Fruit fly (Drosophila melanogaster) whole organism, embryonic: ENCODE data around the gene CG34183.

Source experiments
- Antp ChIP-seq: fragments of 200-800 bp; sonication (Bioruptor generic); optimal IDR thresholded peaks from 3 replicates; lab custom pipeline; 2016; ENCODE audit warnings: missing biosample characterization, missing genetic modification characterization
- Bgb ChIP-seq: fragments of 200-800 bp; sonication (Bioruptor generic); IDR thresholded peaks from 2 replicates; pipeline ENCODE4 v1.3.6; 2022; ENCODE audit warnings: missing biosample characterization, missing genetic modification characterization; ENCODE audit not compliant: partially characterized antibody
- CG10543 ChIP-seq: fragments of 200-800 bp; sonication (Bioruptor generic); optimal IDR thresholded peaks from 3 replicates; lab custom pipeline; 2017; ENCODE audit warnings: missing biosample characterization, mild to moderate bottlenecking, missing genetic modification characterization, moderate library complexity
- CG10959 ChIP-seq: fragments of 200-800 bp; sonication (Bioruptor generic); IDR thresholded peaks from 2 replicates; pipeline ENCODE4 v1.3.6; 2022; ENCODE audit warnings: missing biosample characterization, missing genetic modification characterization
- CG11247 ChIP-seq: fragments of 200-800 bp; sonication (Bioruptor generic); IDR thresholded peaks from 2 replicates; pipeline ENCODE4 v1.3.6; 2022; ENCODE audit warnings: missing biosample characterization, missing genetic modification characterization
- CG11696 ChIP-seq: fragments of 200-800 bp; sonication (Bioruptor generic); IDR thresholded peaks from 2 replicates; pipeline ENCODE4 v1.3.6; 2022; ENCODE audit warnings: missing biosample characterization, missing genetic modification characterization
- CG11723 ChIP-seq: fragments of 200-800 bp; sonication (Bioruptor generic); optimal IDR thresholded peaks from 2 replicates; lab custom pipeline; 2017; ENCODE audit warnings: missing biosample characterization, mild to moderate bottlenecking, missing genetic modification characterization
- CG1233 ChIP-seq: fragments of 200-800 bp; sonication (Bioruptor generic); optimal IDR thresholded peaks from 4 replicates; lab custom pipeline; 2018; ENCODE audit warnings: missing biosample characterization, mild to moderate bottlenecking, missing genetic modification characterization
- CG13123 ChIP-seq: fragments of 200-800 bp; sonication (Bioruptor generic); optimal IDR thresholded peaks from 2 replicates; lab custom pipeline; 2016; ENCODE audit warnings: missing biosample characterization, missing genetic modification characterization
- CG13296 ChIP-seq: fragments of 200-800 bp; sonication (Bioruptor generic); optimal IDR thresholded peaks from 3 replicates; lab custom pipeline; 2018; ENCODE audit warnings: missing biosample characterization, mild to moderate bottlenecking, missing genetic modification characterization
- CG14050 ChIP-seq: fragments of 200-800 bp; sonication (Bioruptor generic); IDR thresholded peaks from 3 replicates; pipeline ENCODE4 v1.3.6; 2022; ENCODE audit warnings: missing biosample characterization, missing genetic modification characterization
- CG15011 ChIP-seq: fragments of 200-800 bp; sonication (Bioruptor generic); optimal IDR thresholded peaks from 3 replicates; lab custom pipeline; 2018; ENCODE audit warnings: missing biosample characterization, mild to moderate bottlenecking, missing genetic modification characterization
- CG15073 ChIP-seq: fragments of 200-800 bp; sonication (Bioruptor generic); optimal IDR thresholded peaks from 2 replicates; lab custom pipeline; 2016; ENCODE audit warnings: missing biosample characterization, missing genetic modification characterization
- CG17568 ChIP-seq: fragments of 200-800 bp; sonication (Bioruptor generic); optimal IDR thresholded peaks from 2 replicates; lab custom pipeline; 2018; ENCODE audit warnings: missing biosample characterization, mild to moderate bottlenecking, missing genetic modification characterization, moderate library complexity
- CG1832 ChIP-seq: fragments of 200-800 bp; sonication (Bioruptor generic); optimal IDR thresholded peaks from 2 replicates; lab custom pipeline; 2017; ENCODE audit warnings: missing biosample characterization, mild to moderate bottlenecking, missing genetic modification characterization, inconsistent platforms
- CG2116 ChIP-seq: fragments of 200-800 bp; sonication (Bioruptor generic); optimal IDR thresholded peaks from 3 replicates; lab custom pipeline; 2018; ENCODE audit warnings: missing biosample characterization, mild to moderate bottlenecking, missing genetic modification characterization
- CG2678 ChIP-seq: fragments of 200-800 bp; sonication (Bioruptor generic); optimal IDR thresholded peaks from 3 replicates; lab custom pipeline; 2019; ENCODE audit warnings: missing biosample characterization, mild to moderate bottlenecking, missing genetic modification characterization, moderate library complexity
- CG3065 ChIP-seq: fragments of 200-800 bp; sonication (Bioruptor generic); optimal IDR thresholded peaks from 2 replicates; lab custom pipeline; 2016; ENCODE audit warnings: missing biosample characterization, missing genetic modification characterization
- CG4424 ChIP-seq: fragments of 200-800 bp; sonication (Bioruptor generic); optimal IDR thresholded peaks from 3 replicates; lab custom pipeline; 2016; ENCODE audit warnings: missing biosample characterization, missing genetic modification characterization
- CG4854 ChIP-seq: fragments of 200-800 bp; sonication (Bioruptor generic); optimal IDR thresholded peaks from 2 replicates; lab custom pipeline; 2016; ENCODE audit warnings: missing biosample characterization, missing genetic modification characterization, inconsistent platforms
- CG6689 ChIP-seq: fragments of 200-800 bp; sonication (Bioruptor generic); IDR thresholded peaks from 2 replicates; pipeline ENCODE4 v1.3.6; 2022; ENCODE audit warnings: missing biosample characterization, missing genetic modification characterization
- CG8359 ChIP-seq: fragments of 200-800 bp; sonication (Bioruptor generic); optimal IDR thresholded peaks from 2 replicates; lab custom pipeline; 2017; ENCODE audit warnings: missing biosample characterization, mild to moderate bottlenecking, missing genetic modification characterization, borderline replicate concordance
- CG8924 ChIP-seq: fragments of 200-800 bp; optimal IDR thresholded peaks from 3 replicates; lab custom pipeline; 2019; ENCODE audit warnings: missing biosample characterization, mild to moderate bottlenecking, missing genetic modification characterization, moderate library complexity
- CG9437 ChIP-seq: fragments of 200-800 bp; sonication (Bioruptor generic); optimal IDR thresholded peaks from 2 replicates; lab custom pipeline; 2018; ENCODE audit warnings: missing biosample characterization, mild to moderate bottlenecking, missing genetic modification characterization
- Chrac-16 ChIP-seq: fragments of 200-800 bp; sonication (Bioruptor generic); optimal IDR thresholded peaks from 3 replicates; lab custom pipeline; 2016; ENCODE audit warnings: missing biosample characterization, missing genetic modification characterization
- Dbx ChIP-seq: fragments of 200-800 bp; sonication (Bioruptor generic); IDR thresholded peaks from 3 replicates; pipeline ENCODE4 v1.3.6; 2022; ENCODE audit warnings: missing biosample characterization, missing genetic modification characterization
- Doc2 ChIP-seq: fragments of 200-800 bp; sonication (Bioruptor generic); IDR thresholded peaks from 2 replicates; pipeline ENCODE4 v1.3.6; 2022; ENCODE audit warnings: missing biosample characterization, missing genetic modification characterization
- Doc3 ChIP-seq: fragments of 200-800 bp; sonication (Bioruptor generic); IDR thresholded peaks from 3 replicates; pipeline ENCODE4 v1.3.6; 2022; ENCODE audit warnings: missing biosample characterization, missing genetic modification characterization; ENCODE audit not compliant: partially characterized antibody
- Ets65A ChIP-seq: fragments of 200-800 bp; sonication (Bioruptor generic); peaks from one replicate; lab custom pipeline; 2016; ENCODE audit warnings: missing biosample characterization, missing genetic modification characterization
- Hr39 ChIP-seq: fragments of >200 bp; optimal IDR thresholded peaks from 2 replicates; lab custom pipeline; 2017
- Lim3 ChIP-seq: fragments of 200-800 bp; sonication (Bioruptor generic); IDR thresholded peaks from 2 replicates; pipeline ENCODE4 v1.3.6; 2022; ENCODE audit warnings: missing biosample characterization, missing genetic modification characterization
- MBD-R2 ChIP-seq: fragments of 200-800 bp; sonication (Bioruptor generic); IDR thresholded peaks from 2 replicates; pipeline ENCODE4 v1.3.6; 2022; ENCODE audit warnings: missing biosample characterization, missing genetic modification characterization
- MTF-1 ChIP-seq: fragments of 200-800 bp; sonication (Bioruptor generic); optimal IDR thresholded peaks from 2 replicates; lab custom pipeline; 2018; ENCODE audit warnings: missing biosample characterization, mild to moderate bottlenecking, missing genetic modification characterization, borderline replicate concordance
- Med ChIP-seq: fragments of 200-800 bp; sonication (Bioruptor generic); peaks from one replicate; lab custom pipeline; 2016; ENCODE audit warnings: missing biosample characterization, missing genetic modification characterization, mild to moderate bottlenecking, inconsistent platforms, moderate library complexity
- Optix ChIP-seq: fragments of 200-800 bp; sonication (Bioruptor generic); IDR thresholded peaks from 3 replicates; pipeline ENCODE4 v1.3.6; 2022; ENCODE audit warnings: missing biosample characterization, missing genetic modification characterization
- Sox102F ChIP-seq: fragments of 200-800 bp; sonication (Bioruptor generic); optimal IDR thresholded peaks from 2 replicates; lab custom pipeline; 2018; ENCODE audit warnings: missing biosample characterization, mild to moderate bottlenecking, missing genetic modification characterization, moderate library complexity
- ato ChIP-seq: fragments of 200-800 bp; sonication (Bioruptor generic); IDR thresholded peaks from 2 replicates; pipeline ENCODE4 v1.3.6; 2022; ENCODE audit warnings: missing biosample characterization, missing genetic modification characterization; ENCODE audit not compliant: partially characterized antibody
- ems ChIP-seq: fragments of 200-800 bp; sonication (Bioruptor generic); optimal IDR thresholded peaks from 3 replicates; lab custom pipeline; 2016; ENCODE audit warnings: missing biosample characterization, missing genetic modification characterization
- ewg ChIP-seq: fragments of 200-800 bp; sonication (Bioruptor generic); optimal IDR thresholded peaks from 3 replicates; lab custom pipeline; 2017; ENCODE audit warnings: mild to moderate bottlenecking, missing biosample characterization, missing genetic modification reagents, missing genetic modification characterization
- hkb ChIP-seq, 2 experiments: fragments of 200-800 bp in 1 of 2; fragments of >200 bp in 1 of 2; sonication (Bioruptor generic) in 1 of 2; IDR thresholded peaks in 1 of 2; optimal IDR thresholded peaks in 1 of 2; 2 replicates each; pipeline versions ENCODE4 v1.3.6 to Lab custom; 2017 to 2022; ENCODE audit warnings: missing biosample characterization in 1 of 2, missing genetic modification characterization in 1 of 2
- insv ChIP-seq, 2 experiments: fragments of 200-800 bp; sonication (Bioruptor generic); optimal IDR thresholded peaks; 3 replicates each; lab custom pipeline; 2016 to 2018; ENCODE audit warnings: missing biosample characterization in 2 of 2, missing genetic modification characterization in 2 of 2
- nerfin-2 ChIP-seq: fragments of 200-800 bp; sonication (Bioruptor generic); IDR thresholded peaks from 2 replicates; pipeline ENCODE4 v1.3.6; 2022; ENCODE audit warnings: missing biosample characterization, missing genetic modification characterization; ENCODE audit not compliant: partially characterized antibody
- pan ChIP-seq, 4 experiments: fragments of >200 bp in 3 of 4; fragments of 200-800 bp in 1 of 4; sonication (Bioruptor generic) in 1 of 4; optimal IDR thresholded peaks in 3 of 4; IDR thresholded peaks in 1 of 4; 2 replicates each; pipeline versions ENCODE4 v1.3.6 to Lab custom; 2017 to 2022; ENCODE audit warnings: missing biosample characterization in 2 of 4, missing genetic modification characterization in 2 of 4, mixed read lengths in 1 of 4
- phol ChIP-seq: fragments of 200-800 bp; sonication (Bioruptor generic); optimal IDR thresholded peaks from 3 replicates; lab custom pipeline; 2018; ENCODE audit warnings: missing biosample characterization, mild to moderate bottlenecking, missing genetic modification characterization, moderate library complexity
- pum ChIP-seq: fragments of 200-800 bp; sonication (Bioruptor generic); optimal IDR thresholded peaks from 2 replicates; lab custom pipeline; 2016; ENCODE audit warnings: missing biosample characterization, missing genetic modification characterization
- so ChIP-seq: fragments of 200-800 bp; sonication (Bioruptor generic); IDR thresholded peaks from 3 replicates; pipeline ENCODE4 v1.3.6; 2022; ENCODE audit warnings: missing biosample characterization, missing genetic modification characterization
- ssp ChIP-seq: fragments of 200-800 bp; sonication (Bioruptor generic); IDR thresholded peaks from 2 replicates; pipeline ENCODE4 v1.3.6; 2022; ENCODE audit warnings: missing biosample characterization, missing genetic modification characterization
- usp ChIP-seq: fragments of >200 bp; optimal IDR thresholded peaks from 2 replicates; lab custom pipeline; 2017; ENCODE audit warnings: missing biosample characterization, missing genetic modification characterization
- yki ChIP-seq: fragments of >200 bp; optimal IDR thresholded peaks from 3 replicates; lab custom pipeline; 2018
- z ChIP-seq: fragments of 200-800 bp; sonication (Bioruptor generic); IDR thresholded peaks from 3 replicates; pipeline ENCODE4 v1.3.6; 2022; ENCODE audit warnings: missing biosample characterization, missing genetic modification characterization

Gene CG34183

dm6 chr2L:9894871-9895364 is 4.3 kb upstream of the CG34183 start, which contains the start of gene Bka (continued):
- TF ChIP-seq CG8924 (tag; lab: Kevin White, UChicago), result peak; percentile 85
- peak; percentile 65 for TF ChIP-seq MBD-R2 (GFP tag; lab: Robert Waterston, UW)
- TF ChIP-seq so (GFP tag; lab: Robert Waterston, UW), result no peak
- peak; percentile 29 for TF ChIP-seq CG4854 (GFP tag; lab: Kevin White, UChicago)
- peak; percentile 73 for TF ChIP-seq CG13296 (GFP tag; lab: Kevin White, UChicago)
- peak; percentile 53; the same call in 2 of the 3 replicates for TF ChIP-seq Dbx (GFP tag; lab: Robert Waterston, UW)
- TF ChIP-seq yki (lab: Kevin White, UChicago), result no peak
- peak; percentile 64 for TF ChIP-seq CG1233
- TF ChIP-seq pan (optimal IDR thresholded peaks at IDR 0.05; lab: Kevin White, UChicago), result no peak
- TF ChIP-seq pan (GFP tag; optimal IDR thresholded peaks at IDR 0.05 in 1 of 2, IDR thresholded peaks at IDR 0.05 in 1 of 2), result peak in 1 of 2 experiments; percentile 39
- TF ChIP-seq CG15011, result peak; percentile 65
- TF ChIP-seq Bgb (GFP tag; lab: Robert Waterston, UW), result peak; percentile 96
- TF ChIP-seq CG14050 (GFP tag; lab: Robert Waterston, UW), result no peak
- no peak for TF ChIP-seq CG11723
- TF ChIP-seq pum (GFP tag; lab: Kevin White, UChicago), result no peak
- TF ChIP-seq CG9437, result peak; percentile 63
- no peak for TF ChIP-seq z (GFP tag; lab: Robert Waterston, UW)
- no peak for TF ChIP-seq Hr39 (lab: Kevin White, UChicago)
- TF ChIP-seq phol (tag; lab: Kevin White, UChicago), result peak; percentile 100
- TF ChIP-seq ato (GFP tag; lab: Robert Waterston, UW), result peak; percentile 91
- no peak for TF ChIP-seq CG3065 (GFP tag; lab: Kevin White, UChicago)
- TF ChIP-seq CG10959 (GFP tag; lab: Robert Waterston, UW), result no peak
- TF ChIP-seq Optix (GFP tag; lab: Robert Waterston, UW), result no peak
- TF ChIP-seq ewg (GFP tag; lab: Kevin White, UChicago), result no peak
- peak; percentile 99 for TF ChIP-seq Doc3 (GFP tag; lab: Robert Waterston, UW)
- peak; percentile 77 for TF ChIP-seq CG10543
- no peak for TF ChIP-seq CG8359 (GFP tag; lab: Kevin White, UChicago)
- peak; percentile 51 for TF ChIP-seq MTF-1 (GFP tag; lab: Kevin White, UChicago)
- no peak for TF ChIP-seq CG6689 (GFP tag; lab: Robert Waterston, UW)
- peak; percentile 99 for TF ChIP-seq CG2116 (GFP tag; lab: Kevin White, UChicago)
- TF ChIP-seq CG15073 (GFP tag; lab: Kevin White, UChicago), result no peak
- TF ChIP-seq ssp (GFP tag; lab: Robert Waterston, UW), result no peak
- no peak for TF ChIP-seq Antp (GFP tag; lab: Kevin White, UChicago)
- peak; percentile 78 for TF ChIP-seq CG17568 (GFP tag; lab: Kevin White, UChicago)
- TF ChIP-seq Ets65A (GFP tag; lab: Kevin White, UChicago), result no peak
- no peak for TF ChIP-seq Sox102F (GFP tag; lab: Kevin White, UChicago)
- TF ChIP-seq CG4424, result peak; percentile 31
- peak; percentile 93 for TF ChIP-seq Med (GFP tag; lab: Kevin White, UChicago)
- TF ChIP-seq CG11247 (GFP tag; lab: Robert Waterston, UW), result no peak
- TF ChIP-seq CG1832, result no peak
- TF ChIP-seq CG11696 (GFP tag; lab: Robert Waterston, UW), result no peak
- TF ChIP-seq hkb (optimal IDR thresholded peaks at IDR 0.05; lab: Kevin White, UChicago), result no peak
- peak; percentile 59 for TF ChIP-seq hkb (GFP tag; IDR thresholded peaks at IDR 0.05; lab: Robert Waterston, UW)
- TF ChIP-seq usp, result no peak
- peak; percentile 61 for TF ChIP-seq CG2678 (tag; lab: Kevin White, UChicago)
- TF ChIP-seq insv (GFP tag; optimal IDR thresholded peaks at IDR 0.05; lab: Kevin White, UChicago), result peak in 1 of 2 experiments; percentile 50
- no peak for TF ChIP-seq Chrac-16 (GFP tag; lab: Kevin White, UChicago)
- no peak for TF ChIP-seq Lim3 (GFP tag; lab: Robert Waterston, UW)
- peak; percentile 17 for TF ChIP-seq ems (GFP tag; lab: Kevin White, UChicago)
- TF ChIP-seq CG13123 (GFP tag; lab: Kevin White, UChicago), result peak; percentile 1
- no peak for TF ChIP-seq Doc2
- TF ChIP-seq nerfin-2 (GFP tag; lab: Robert Waterston, UW), result peak; percentile 94
